Fruit fly (Drosophila melanogaster) whole organism, pupa: Measurements from ENCODE around the gene CG5516.

Experiments used
- CG10348 ChIP-seq: fragments of 200-800 bp; sonication (Bioruptor generic); IDR thresholded peaks from 2 replicates; pipeline ENCODE4 v1.3.6; 2022; ENCODE audit warnings: missing biosample characterization, missing genetic modification characterization
- CG12605 ChIP-seq: fragments of 200-800 bp; sonication (Bioruptor generic); IDR thresholded peaks from 2 replicates; pipeline ENCODE4 v1.3.6; 2022; ENCODE audit warnings: missing biosample characterization, missing genetic modification characterization
- CG13204 ChIP-seq: fragments of 200-800 bp; sonication (Bioruptor generic); optimal IDR thresholded peaks from 2 replicates; lab custom pipeline; 2018; ENCODE audit warnings: missing biosample characterization, mild to moderate bottlenecking, missing genetic modification characterization, moderate library complexity
- CG14655 ChIP-seq: fragments of 200-800 bp; sonication (Bioruptor generic); optimal IDR thresholded peaks from 3 replicates; lab custom pipeline; 2017; ENCODE audit warnings: mild to moderate bottlenecking, missing biosample characterization, missing genetic modification reagents, missing genetic modification characterization
- CG15710 ChIP-seq: fragments of 200-800 bp; sonication (Bioruptor generic); optimal IDR thresholded peaks from 2 replicates; lab custom pipeline; 2018; ENCODE audit warnings: missing biosample characterization, mild to moderate bottlenecking, missing genetic modification characterization, moderate library complexity
- CG17806 ChIP-seq: fragments of 200-800 bp; sonication (Bioruptor generic); optimal IDR thresholded peaks from 2 replicates; lab custom pipeline; 2018; ENCODE audit warnings: missing biosample characterization, mild to moderate bottlenecking, missing genetic modification characterization, moderate library complexity
- CG32121 ChIP-seq: fragments of 200-800 bp; sonication (Bioruptor generic); IDR thresholded peaks from 2 replicates; pipeline ENCODE4 v1.3.6; 2022; ENCODE audit warnings: missing biosample characterization, missing genetic modification characterization
- CG34367 ChIP-seq: fragments of 200-800 bp; sonication (Bioruptor generic); optimal IDR thresholded peaks from 2 replicates; lab custom pipeline; 2018; ENCODE audit warnings: missing biosample characterization, mild to moderate bottlenecking, missing genetic modification characterization
- CG4496 ChIP-seq: fragments of 200-800 bp; sonication (Bioruptor generic); IDR thresholded peaks from 3 replicates; pipeline ENCODE4 v1.3.6; 2022; ENCODE audit warnings: missing biosample characterization, missing genetic modification characterization
- CG8159 ChIP-seq: fragments of 200-800 bp; sonication (Bioruptor generic); optimal IDR thresholded peaks from 3 replicates; lab custom pipeline; 2018; ENCODE audit warnings: missing biosample characterization, mild to moderate bottlenecking, missing genetic modification characterization, moderate library complexity
- CG8301 ChIP-seq: fragments of 200-800 bp; sonication (Bioruptor generic); optimal IDR thresholded peaks from 2 replicates; lab custom pipeline; 2018; ENCODE audit warnings: missing biosample characterization, mild to moderate bottlenecking, missing genetic modification characterization
- CG9948 ChIP-seq: fragments of 200-800 bp; sonication (Bioruptor generic); optimal IDR thresholded peaks from 2 replicates; lab custom pipeline; 2018; ENCODE audit warnings: missing biosample characterization, mild to moderate bottlenecking, missing genetic modification characterization, moderate library complexity
- D1 ChIP-seq: fragments of 200-800 bp; sonication (Bioruptor generic); optimal IDR thresholded peaks from 2 replicates; lab custom pipeline; 2018; ENCODE audit warnings: missing biosample characterization, mild to moderate bottlenecking, missing genetic modification characterization, moderate library complexity
- Ets98B ChIP-seq: fragments of 200-800 bp; sonication (Bioruptor generic); IDR thresholded peaks from 2 replicates; pipeline ENCODE4 v1.3.6; 2022; ENCODE audit warnings: missing biosample characterization, missing genetic modification characterization
- Pif1A ChIP-seq: fragments of 200-800 bp; sonication (Bioruptor generic); optimal IDR thresholded peaks from 3 replicates; lab custom pipeline; 2016; ENCODE audit warnings: missing biosample characterization, missing genetic modification characterization
- Pif1B ChIP-seq: fragments of 200-800 bp; sonication (Bioruptor generic); optimal IDR thresholded peaks from 3 replicates; lab custom pipeline; 2016; ENCODE audit warnings: missing biosample characterization, missing genetic modification characterization
- Snoo ChIP-seq: fragments of 200-800 bp; sonication (Bioruptor generic); optimal IDR thresholded peaks from 3 replicates; lab custom pipeline; 2017; ENCODE audit warnings: missing biosample characterization, mild to moderate bottlenecking, missing genetic modification characterization, inconsistent platforms
- fd96Ca ChIP-seq: fragments of 200-800 bp; sonication (Bioruptor generic); IDR thresholded peaks from 3 replicates; pipeline ENCODE4 v1.3.6; 2022; ENCODE audit warnings: missing biosample characterization, missing genetic modification characterization
- gl ChIP-seq: fragments of 200-800 bp; sonication (Bioruptor generic); optimal IDR thresholded peaks from 2 replicates; lab custom pipeline; 2018; ENCODE audit warnings: missing biosample characterization, mild to moderate bottlenecking, missing genetic modification characterization
- rn ChIP-seq: fragments of 200-800 bp; sonication (Bioruptor generic); IDR thresholded peaks from 2 replicates; pipeline ENCODE4 v1.3.6; 2022; ENCODE audit warnings: missing biosample characterization, missing genetic modification characterization

The CG5516 gene

dm6 chr3R:15921747-15922146, 41.9 kb upstream of the CG5516 start:
- no peak for TF ChIP-seq CG12605
- TF ChIP-seq, all 21 proteins: peak for 0

DNA sequence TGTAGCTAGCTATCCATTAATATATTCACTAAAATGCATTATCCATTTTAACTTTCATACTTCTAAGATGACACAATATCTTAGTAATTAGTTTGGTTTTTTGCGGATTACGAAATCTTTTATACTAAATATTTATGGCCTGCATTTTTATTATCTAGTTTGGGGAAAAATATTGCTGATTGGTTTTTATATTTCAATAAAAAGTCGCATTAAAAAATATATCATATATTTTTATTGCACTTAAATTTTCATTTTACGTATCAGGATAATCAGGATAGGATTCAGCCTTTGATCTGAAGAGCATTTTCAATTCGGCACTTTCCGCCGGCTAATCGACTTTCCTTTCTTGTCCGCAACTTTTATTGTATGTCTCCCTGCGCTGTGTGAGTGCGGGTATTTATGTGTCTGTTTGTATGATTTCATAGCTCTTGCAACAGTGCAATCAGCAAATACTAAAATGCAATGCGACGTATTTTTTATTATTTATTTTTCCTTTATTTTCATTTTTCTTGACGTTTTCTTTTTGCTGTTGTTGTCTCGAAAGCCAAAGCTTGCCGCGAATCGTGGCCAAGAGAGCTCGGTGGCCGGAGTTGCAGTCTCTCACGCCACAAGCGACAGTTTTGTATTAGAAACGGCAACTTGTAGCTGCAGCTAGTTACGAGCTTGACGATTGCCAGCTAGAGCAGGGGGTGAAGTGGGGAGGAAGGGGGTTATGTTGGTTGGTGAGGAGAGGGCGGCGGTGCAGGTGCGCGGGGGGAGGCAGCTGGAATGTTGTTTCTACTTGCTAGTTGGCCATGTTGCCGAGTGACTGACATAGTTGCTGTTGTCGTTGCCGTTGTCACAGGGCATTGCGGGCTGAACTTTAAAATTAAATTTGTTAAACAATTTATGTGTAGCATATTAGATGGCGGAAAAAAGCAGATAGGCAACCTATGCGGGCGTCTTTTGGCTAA, 40.8 kb upstream of the CG5516 start:
- TF ChIP-seq gl (tag; lab: Kevin White, UChicago) (no peak), CG14655 (GFP tag; lab: Kevin White, UChicago) (peak; percentile 44), CG10348 (GFP tag; lab: Robert Waterston, UW) (no peak), CG32121 (GFP tag; lab: Robert Waterston, UW) (peak; percentile 51; the same call in 1 of the 2 replicates), fd96Ca (no peak), CG8159 (tag; lab: Kevin White, UChicago) (no peak), CG8301 (peak; percentile 10), CG12605 (peak; percentile 79), Ets98B (peak; percentile 50; the same call in 1 of the 2 replicates), CG15710 (tag; lab: Kevin White, UChicago) (no peak)

- TF ChIP-seq CG12605 (no peak), CG4496 (GFP tag; lab: Robert Waterston, UW) (no peak), D1 (tag; lab: Kevin White, UChicago) (no peak), rn (GFP tag; lab: Robert Waterston, UW) (no peak), Snoo (tag; lab: Kevin White, UChicago) (no peak), Pif1A (GFP tag; lab: Kevin White, UChicago) (no peak), Pif1B (no peak), CG15710 (tag; lab: Kevin White, UChicago) (no peak), CG14655 (GFP tag; lab: Kevin White, UChicago) (no peak), CG13204 (GFP tag; lab: Kevin White, UChicago) (no peak), CG17806 (tag; lab: Kevin White, UChicago) (no peak)
Observed at dm6 chr3R:15925329-15925728, 38.4 kb upstream of the CG5516 start, which contains the start of gene CG34276. Gene CG34276, plus strand, starts transcription at chr3R:15925629.

DNA sequence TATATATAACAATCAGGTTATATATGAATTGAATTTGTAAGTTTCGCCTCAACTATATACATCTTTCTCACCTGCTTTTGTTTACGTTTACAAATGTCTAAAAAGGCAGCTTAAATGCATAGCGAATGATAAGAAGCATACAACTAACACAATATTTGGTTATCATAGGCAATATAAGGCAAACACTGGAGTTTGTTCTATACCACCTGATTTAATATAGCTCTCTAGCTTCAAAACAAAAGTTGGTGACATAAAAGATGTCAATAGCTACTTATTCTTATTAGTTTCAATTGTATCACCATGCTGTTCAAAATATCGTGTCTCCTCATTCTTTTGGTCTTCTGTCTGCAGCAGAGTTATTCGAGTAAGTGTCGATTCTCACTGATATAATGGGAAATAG, 37.7 kb upstream of the CG5516 start:
- no peak for TF ChIP-seq D1 (tag; lab: Kevin White, UChicago)
- no peak for TF ChIP-seq Ets98B
- no peak for TF ChIP-seq CG4496 (GFP tag; lab: Robert Waterston, UW)
- no peak for TF ChIP-seq CG13204 (GFP tag; lab: Kevin White, UChicago)
- no peak for TF ChIP-seq CG8159 (tag; lab: Kevin White, UChicago)
- TF ChIP-seq CG34367 (tag; lab: Kevin White, UChicago): no peak

DNA sequence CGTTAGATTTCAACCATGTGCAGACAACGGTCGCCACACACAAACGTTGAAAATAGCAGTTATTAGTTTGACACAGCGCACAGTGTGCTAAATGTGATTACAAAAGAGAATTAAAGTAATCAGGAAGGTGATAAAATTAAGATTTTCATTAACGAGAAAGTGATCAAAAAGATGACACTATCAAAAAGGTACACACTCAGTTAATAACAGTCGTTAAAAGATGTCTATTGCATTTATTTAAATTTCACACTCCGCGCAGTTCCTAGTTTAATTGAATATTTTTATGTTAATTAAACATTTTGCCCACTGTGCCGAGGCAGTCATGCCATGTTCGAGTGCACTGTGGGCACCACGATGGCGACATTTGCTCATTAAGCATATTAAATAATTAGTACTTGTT, 36.5 kb upstream of the CG5516 start:
- TF ChIP-seq CG32121 (GFP tag; lab: Robert Waterston, UW): peak; percentile 75
- TF ChIP-seq CG8301: peak; percentile 74
- peak; percentile 70 for TF ChIP-seq Ets98B
- peak; percentile 74 for TF ChIP-seq fd96Ca
- TF ChIP-seq Snoo (tag; lab: Kevin White, UChicago): no peak
- peak; percentile 86 for TF ChIP-seq CG4496 (GFP tag; lab: Robert Waterston, UW)

DNA sequence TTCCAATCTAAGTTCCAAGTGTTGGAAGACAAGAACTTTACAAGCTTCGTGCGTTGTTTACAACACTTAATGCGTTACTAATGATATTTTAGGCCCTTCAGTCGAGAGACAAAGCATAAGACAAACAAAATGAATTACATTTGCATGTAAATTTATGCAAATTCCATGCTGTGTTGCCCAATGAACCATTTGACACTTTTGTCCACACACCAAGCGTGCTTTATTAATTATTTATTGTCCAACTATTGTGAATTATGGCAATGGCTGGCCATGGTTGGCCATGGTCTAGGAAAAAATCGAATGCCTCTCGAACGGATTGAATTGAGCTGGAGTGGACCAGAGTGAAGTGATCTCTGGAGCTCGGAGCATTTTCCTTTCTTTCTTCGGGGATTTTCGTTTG, 35.6 kb upstream of the CG5516 start:
- TF ChIP-seq Pif1A (GFP tag; lab: Kevin White, UChicago) (no peak), CG34367 (tag; lab: Kevin White, UChicago) (no peak), fd96Ca (no peak), CG4496 (GFP tag; lab: Robert Waterston, UW) (no peak), CG14655 (GFP tag; lab: Kevin White, UChicago) (no peak)

DNA sequence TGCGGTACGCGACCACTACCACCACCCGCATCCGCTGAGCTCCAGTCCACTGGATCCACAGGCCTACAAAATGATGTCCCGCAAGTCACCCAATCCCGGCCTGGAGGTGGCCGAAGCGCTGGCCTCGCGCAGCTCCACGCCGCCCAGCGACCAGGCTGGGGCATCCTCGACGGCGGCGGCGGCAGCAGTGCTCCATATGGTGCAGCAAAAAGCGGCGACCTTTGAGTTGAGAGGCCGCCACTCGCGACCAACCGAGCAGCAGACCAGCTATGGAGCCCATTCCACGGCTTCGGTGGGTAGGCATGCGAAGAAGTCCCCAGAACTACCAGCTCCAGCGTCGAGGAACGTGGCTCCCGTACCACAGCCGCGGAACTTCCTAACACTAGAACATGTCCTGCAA, 33.6 kb upstream of the CG5516 start:
- TF ChIP-seq Snoo (tag; lab: Kevin White, UChicago) (no peak), CG14655 (GFP tag; lab: Kevin White, UChicago) (no peak), CG15710 (tag; lab: Kevin White, UChicago) (no peak), rn (GFP tag; lab: Robert Waterston, UW) (no peak), Ets98B (no peak), CG9948 (tag; lab: Kevin White, UChicago) (no peak), CG13204 (GFP tag; lab: Kevin White, UChicago) (no peak), CG8159 (tag; lab: Kevin White, UChicago) (no peak), CG17806 (tag; lab: Kevin White, UChicago) (no peak), CG32121 (GFP tag; lab: Robert Waterston, UW) (no peak)
- TF ChIP-seq, all 21 proteins: peak for 0
